Fruit fly (Drosophila melanogaster): ENCODE measurements around the gene Cenp-C.

dm6 chr3R:8563774-8564173, at the start of gene Cenp-C:
- TF ChIP-seq pan (optimal IDR thresholded peaks at IDR 0.05) (no peak), EcR (GFP tag; optimal IDR thresholded peaks at IDR 0.05) (no peak), CG8478 (optimal IDR thresholded peaks at IDR 0.05) (no peak), Dll (optimal IDR thresholded peaks at IDR 0.05) (no peak), usp (GFP tag; optimal IDR thresholded peaks at IDR 0.05) (no peak)

Data from whole organism.